Worm (Caenorhabditis elegans) whole organism, late embryonic: ENCODE results near the gene grl-10.

ENCODE experiments used
- ama-1 ChIP-seq: fragments of 150-350 bp; optimal IDR thresholded peaks from 2 replicates; lab custom pipeline; 2014
- ceh-19 ChIP-seq: fragments of 200-800 bp; sonication (Bioruptor generic); optimal IDR thresholded peaks from 2 replicates; lab custom pipeline; 2018; ENCODE audit warnings: mild to moderate bottlenecking, missing genetic modification characterization, missing compliant biosample characterization
- hlh-15 ChIP-seq: sonication (generic microtip); optimal IDR thresholded peaks from 2 replicates; lab custom pipeline; 2016; ENCODE audit warnings: missing genetic modification characterization, missing compliant biosample characterization
- unc-55 ChIP-seq: sonication (generic microtip); optimal IDR thresholded peaks from 2 replicates; lab custom pipeline; 2017; ENCODE audit warnings: missing biosample characterization, missing genetic modification reagents, missing genetic modification characterization

DNA sequence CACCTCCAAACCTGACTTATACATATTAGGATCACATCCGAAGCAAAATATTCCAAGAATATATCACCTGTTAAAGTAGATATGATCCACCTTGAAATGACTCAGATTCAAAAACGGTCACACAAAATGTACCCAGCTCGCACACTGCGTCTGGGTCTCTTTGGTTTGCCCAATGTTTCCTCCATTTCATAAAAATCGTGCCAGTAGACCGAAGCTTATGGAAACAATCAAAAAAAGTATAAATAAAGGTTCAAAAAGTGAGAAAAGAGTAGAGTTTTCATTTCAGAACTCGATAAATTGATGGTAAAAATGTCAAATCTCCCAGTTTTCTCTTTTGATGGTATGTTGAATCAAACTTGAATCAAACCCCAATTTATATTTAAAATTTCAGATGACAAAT, 36.6 kb upstream of the grl-10 start, which contains the start of gene srr-9:
- TF ChIP-seq unc-55 (GFP tag; lab: Kevin White, UChicago) = no peak
- TF ChIP-seq ama-1 (lab: Kevin White, UChicago) = no peak
- TF ChIP-seq ceh-19 (GFP tag; lab: Kevin White, UChicago) = no peak
- TF ChIP-seq hlh-15 (tag; lab: Kevin White, UChicago) = no peak
